Worm (Caenorhabditis elegans) whole organism, young adult: ENCODE data around the gene F44E2.6.

Source experiments
- C06A6.2 ChIP-seq: fragments of 200-800 bp; sonication (Bioruptor generic); conservative IDR thresholded peaks from 2 replicates; pipeline ENCODE4 v1.3.6; 2022; ENCODE audit warnings: missing genetic modification characterization, missing compliant biosample characterization
- F10E7.11 ChIP-seq: sonication (generic microtip); optimal IDR thresholded peaks from 2 replicates; lab custom pipeline; 2017; ENCODE audit warnings: mild to moderate bottlenecking, missing genetic modification characterization, moderate library complexity, missing compliant biosample characterization
- F49E8.2 ChIP-seq: sonication (generic microtip); optimal IDR thresholded peaks from 3 replicates; lab custom pipeline; 2017; ENCODE audit warnings: missing genetic modification characterization, mild to moderate bottlenecking, missing compliant biosample characterization, antibody characterized with exemption, moderate library complexity; ENCODE audit not compliant: insufficient read depth
- F57C9.4 ChIP-seq: sonication (generic microtip); optimal IDR thresholded peaks from 2 replicates; lab custom pipeline; 2017; ENCODE audit warnings: mild to moderate bottlenecking, missing genetic modification characterization, missing compliant biosample characterization
- K11D2.4 ChIP-seq: fragments of 200-800 bp; sonication (Bioruptor generic); IDR thresholded peaks from 2 replicates; pipeline ENCODE4 v1.3.6; 2022; ENCODE audit warnings: missing genetic modification reagents, missing genetic modification characterization, missing compliant biosample characterization
- T26A5.8 ChIP-seq: sonication (generic microtip); optimal IDR thresholded peaks from 2 replicates; lab custom pipeline; 2016; ENCODE audit warnings: missing genetic modification characterization, missing compliant biosample characterization
- Y53F4B.3 ChIP-seq: fragments of 200-800 bp; sonication (Bioruptor generic); IDR thresholded peaks from 2 replicates; pipeline ENCODE4 v1.3.6; 2022; ENCODE audit warnings: missing genetic modification reagents, missing genetic modification characterization, missing compliant biosample characterization
- Y79H2A.3 ChIP-seq: fragments of 200-800 bp; sonication (Bioruptor generic); conservative IDR thresholded peaks from 2 replicates; pipeline ENCODE4 v1.3.6; 2022; ENCODE audit warnings: missing genetic modification reagents, missing genetic modification characterization, missing compliant biosample characterization
- ZK185.1 ChIP-seq: sonication (generic microtip); optimal IDR thresholded peaks from 2 replicates; lab custom pipeline; 2016; ENCODE audit warnings: mild to moderate bottlenecking, missing genetic modification characterization, missing compliant biosample characterization; ENCODE audit not compliant: poor library complexity, severe bottlenecking
- akir-1 ChIP-seq: fragments of 200-800 bp; sonication (Bioruptor generic); optimal IDR thresholded peaks from 2 replicates; lab custom pipeline; 2018; ENCODE audit warnings: mild to moderate bottlenecking, missing genetic modification characterization, moderate library complexity, missing compliant biosample characterization
- attf-5 ChIP-seq: fragments of 200-800 bp; sonication (Bioruptor generic); optimal IDR thresholded peaks from 2 replicates; lab custom pipeline; 2018; ENCODE audit warnings: mild to moderate bottlenecking, missing genetic modification characterization, missing compliant biosample characterization
- bed-1 ChIP-seq: fragments of 200-800 bp; sonication (Bioruptor generic); IDR thresholded peaks from 2 replicates; pipeline ENCODE4 v1.3.6; 2022; ENCODE audit warnings: missing genetic modification reagents, missing genetic modification characterization, missing compliant biosample characterization
- ccch-3 ChIP-seq: fragments of 200-800 bp; sonication (Bioruptor generic); optimal IDR thresholded peaks from 2 replicates; lab custom pipeline; 2018; ENCODE audit warnings: mild to moderate bottlenecking, missing genetic modification characterization, missing compliant biosample characterization
- cebp-1 ChIP-seq, 2 experiments: fragments of 200-800 bp in 1 of 2; sonication (Bioruptor generic) in 1 of 2; sonication (generic microtip) in 1 of 2; IDR thresholded peaks in 1 of 2; optimal IDR thresholded peaks in 1 of 2; 2 replicates each; pipeline versions ENCODE4 v1.3.6 to Lab custom; 2017 to 2022; ENCODE audit warnings: missing compliant biosample characterization in 2 of 2, missing genetic modification characterization in 2 of 2, mild to moderate bottlenecking in 1 of 2, missing genetic modification reagents in 1 of 2, moderate library complexity in 1 of 2
- ceh-100 ChIP-seq: fragments of 200-800 bp; sonication (Bioruptor generic); IDR thresholded peaks from 2 replicates; pipeline ENCODE4 v1.3.6; 2022; ENCODE audit warnings: missing genetic modification reagents, missing genetic modification characterization, missing compliant biosample characterization
- chd-7 ChIP-seq: sonication (generic microtip); optimal IDR thresholded peaks from 2 replicates; lab custom pipeline; 2016; ENCODE audit warnings: mild to moderate bottlenecking, missing genetic modification characterization, moderate library complexity, missing compliant biosample characterization
- die-1 ChIP-seq: sonication (generic microtip); optimal IDR thresholded peaks from 2 replicates; lab custom pipeline; 2016; ENCODE audit warnings: missing genotype, mild to moderate bottlenecking, missing genetic modification characterization, missing compliant biosample characterization
- dox-1 ChIP-seq: fragments of 200-800 bp; sonication (Bioruptor generic); IDR thresholded peaks from 2 replicates; pipeline ENCODE4 v1.3.6; 2022; ENCODE audit warnings: missing genetic modification reagents, missing genetic modification characterization, missing compliant biosample characterization
- dpff-1 ChIP-seq: sonication (generic microtip); optimal IDR thresholded peaks from 2 replicates; lab custom pipeline; 2017; ENCODE audit warnings: mild to moderate bottlenecking, missing genetic modification characterization, missing compliant biosample characterization
- egl-44 ChIP-seq: fragments of 200-800 bp; sonication (Bioruptor generic); IDR thresholded peaks from 2 replicates; pipeline ENCODE4 v1.3.6; 2022; ENCODE audit warnings: missing genetic modification reagents, missing genetic modification characterization, missing compliant biosample characterization
- ekl-4 ChIP-seq: fragments of 200-800 bp; sonication (Bioruptor generic); IDR thresholded peaks from 2 replicates; pipeline ENCODE4 v1.3.6; 2022; ENCODE audit warnings: missing genetic modification reagents, missing genetic modification characterization, missing compliant biosample characterization
- ets-4 ChIP-seq: fragments of 200-800 bp; sonication (Bioruptor generic); optimal IDR thresholded peaks from 2 replicates; lab custom pipeline; 2018; ENCODE audit warnings: mild to moderate bottlenecking, missing genetic modification characterization, missing compliant biosample characterization
- gei-17 ChIP-seq: fragments of 200-800 bp; sonication (Bioruptor generic); optimal IDR thresholded peaks from 2 replicates; lab custom pipeline; 2018; ENCODE audit warnings: mild to moderate bottlenecking, missing genetic modification characterization, missing compliant biosample characterization
- hlh-12 ChIP-seq: sonication (generic microtip); optimal IDR thresholded peaks from 2 replicates; lab custom pipeline; 2016; ENCODE audit warnings: missing genetic modification characterization, missing compliant biosample characterization
- let-526 ChIP-seq: fragments of 200-800 bp; sonication (Bioruptor generic); IDR thresholded peaks from 2 replicates; pipeline ENCODE4 v1.3.6; 2022; ENCODE audit warnings: missing genetic modification reagents, missing genetic modification characterization, missing compliant biosample characterization
- lin-26 ChIP-seq: fragments of 200-800 bp; sonication (Bioruptor generic); IDR thresholded peaks from 2 replicates; pipeline ENCODE4 v1.3.6; 2022; ENCODE audit warnings: missing genetic modification reagents, missing genetic modification characterization, missing compliant biosample characterization
- lin-35 ChIP-seq, 3 experiments: fragments of 150-350 bp in 2 of 3; sonication (generic microtip) in 1 of 3; optimal IDR thresholded peaks; 2 replicates each; lab custom pipeline; 2014 to 2018; ENCODE audit warnings: missing biosample characterization in 3 of 3, missing genetic modification characterization in 3 of 3, missing genetic modification reagents in 3 of 3
- lin-54 ChIP-seq: fragments of 200-800 bp; sonication (Bioruptor generic); optimal IDR thresholded peaks from 2 replicates; lab custom pipeline; 2018; ENCODE audit warnings: mild to moderate bottlenecking, missing genetic modification characterization, missing compliant biosample characterization
- lir-1 ChIP-seq: fragments of 200-800 bp; sonication (Bioruptor generic); conservative IDR thresholded peaks from 2 replicates; pipeline ENCODE4 v1.3.6; 2022; ENCODE audit warnings: missing genetic modification reagents, missing genetic modification characterization, missing compliant biosample characterization
- lsl-1 ChIP-seq: fragments of 200-800 bp; sonication (Bioruptor generic); optimal IDR thresholded peaks from 2 replicates; lab custom pipeline; 2018; ENCODE audit warnings: mild to moderate bottlenecking, missing genetic modification characterization, moderate library complexity, missing compliant biosample characterization
- madf-8 ChIP-seq: fragments of 200-800 bp; sonication (Bioruptor generic); conservative IDR thresholded peaks from 2 replicates; pipeline ENCODE4 v1.3.6; 2022; ENCODE audit warnings: missing genetic modification reagents, missing genetic modification characterization, missing compliant biosample characterization
- mcd-1 ChIP-seq: fragments of 200-800 bp; sonication (Bioruptor generic); IDR thresholded peaks from 2 replicates; pipeline ENCODE4 v1.3.6; 2022; ENCODE audit warnings: missing genetic modification reagents, missing genetic modification characterization, missing compliant biosample characterization
- nfya-1 ChIP-seq: sonication (generic microtip); optimal IDR thresholded peaks from 2 replicates; lab custom pipeline; 2017; ENCODE audit warnings: antibody characterized with exemption, missing compliant biosample characterization, missing genetic modification characterization, borderline replicate concordance; ENCODE audit not compliant: insufficient read depth
- nhr-80 ChIP-seq: sonication (generic microtip); optimal IDR thresholded peaks from 2 replicates; lab custom pipeline; 2016; ENCODE audit warnings: missing genetic modification characterization, missing compliant biosample characterization
- pbrm-1 ChIP-seq: fragments of 200-800 bp; sonication (Bioruptor generic); IDR thresholded peaks from 2 replicates; pipeline ENCODE4 v1.3.6; 2022; ENCODE audit warnings: missing genetic modification reagents, missing genetic modification characterization, missing compliant biosample characterization
- pha-4 ChIP-seq: fragments of 150-350 bp; sonication (generic microtip); optimal IDR thresholded peaks from 2 replicates; lab custom pipeline; 2014; ENCODE audit warnings: missing biosample characterization, missing genetic modification reagents, missing genetic modification characterization
- rec-8 ChIP-seq, 2 experiments: sonication (generic microtip); optimal IDR thresholded peaks; 2 replicates each; lab custom pipeline; 2016; ENCODE audit warnings: mild to moderate bottlenecking in 2 of 2, missing genetic modification characterization in 2 of 2, missing genetic modification reagents in 2 of 2, missing genotype in 2 of 2, missing biosample characterization in 1 of 2, missing compliant biosample characterization in 1 of 2, moderate library complexity in 1 of 2
- repo-1 ChIP-seq: sonication (generic microtip); optimal IDR thresholded peaks from 2 replicates; lab custom pipeline; 2017; ENCODE audit warnings: mild to moderate bottlenecking, missing genetic modification characterization, missing compliant biosample characterization
- sdz-38 ChIP-seq: sonication (generic microtip); optimal IDR thresholded peaks from 2 replicates; lab custom pipeline; 2016; ENCODE audit warnings: missing genotype, missing genetic modification characterization, missing compliant biosample characterization
- sea-2 ChIP-seq: fragments of 200-800 bp; sonication (Bioruptor generic); IDR thresholded peaks from 2 replicates; pipeline ENCODE4 v1.3.6; 2022; ENCODE audit warnings: missing genetic modification characterization, missing compliant biosample characterization
- snpc-3.4 ChIP-seq: sonication (generic microtip); optimal IDR thresholded peaks from 2 replicates; lab custom pipeline; 2017; ENCODE audit warnings: missing genetic modification characterization, mild to moderate bottlenecking, missing compliant biosample characterization, antibody characterized with exemption, moderate library complexity, missing genotype, missing genetic modification reagents
- tbp1 ChIP-seq: fragments of 200-800 bp; sonication (Bioruptor generic); optimal IDR thresholded peaks from 2 replicates; lab custom pipeline; 2018; ENCODE audit warnings: mild to moderate bottlenecking, missing genetic modification characterization, missing compliant biosample characterization
- zim-3 ChIP-seq: sonication (generic microtip); optimal IDR thresholded peaks from 2 replicates; lab custom pipeline; 2017; ENCODE audit warnings: mild to moderate bottlenecking, missing genetic modification characterization, moderate library complexity, missing compliant biosample characterization
- ztf-18 ChIP-seq: sonication (generic microtip); optimal IDR thresholded peaks from 2 replicates; lab custom pipeline; 2016; ENCODE audit warnings: missing genotype, mild to moderate bottlenecking, missing genetic modification characterization, missing compliant biosample characterization

The F44E2.6 gene

DNA sequence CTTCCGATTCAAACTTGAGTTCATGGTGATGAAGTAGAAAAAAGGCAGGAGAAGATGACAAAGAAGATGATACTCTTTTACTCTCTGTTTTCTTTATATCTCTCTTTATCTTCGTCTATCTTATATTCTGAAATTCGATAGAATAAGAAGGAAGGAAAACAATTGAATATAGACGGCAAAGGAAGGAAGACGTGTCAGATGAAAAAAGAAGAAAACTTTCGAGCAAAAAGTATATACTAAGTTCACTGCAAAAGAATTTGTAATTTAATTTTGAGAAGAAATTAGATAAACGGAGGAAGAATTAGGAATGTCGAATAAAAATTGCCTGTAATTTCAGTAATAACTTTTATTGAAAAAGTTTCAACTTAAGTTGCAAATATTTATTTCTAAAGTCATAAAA, 32.0 kb upstream of the F44E2.6 start, which contains the start of gene K01F9.2:
K01F9.2 (minus strand) TSS at position 127 of the 400 bp plus-strand sequence.
- no peak for TF ChIP-seq K11D2.4 (GFP tag; lab: Robert Waterston, UW)
- no peak for TF ChIP-seq sea-2 (GFP tag; lab: Robert Waterston, UW)
- TF ChIP-seq madf-8 (GFP tag; lab: Robert Waterston, UW) = no peak
- TF ChIP-seq zim-3 (tag; lab: Kevin White, UChicago) = no peak
- TF ChIP-seq F10E7.11 (tag; lab: Kevin White, UChicago) = no peak
- TF ChIP-seq C06A6.2 (GFP tag; lab: Robert Waterston, UW) = no peak
- TF ChIP-seq akir-1 (GFP tag; lab: Kevin White, UChicago) = no peak
- TF ChIP-seq repo-1 (tag; lab: Kevin White, UChicago) = no peak
- TF ChIP-seq cebp-1 (GFP tag; IDR thresholded peaks at IDR 0.05; lab: Robert Waterston, UW) = no peak
- TF ChIP-seq cebp-1 (tag; optimal IDR thresholded peaks at IDR 0.05; lab: Kevin White, UChicago) = no peak
- TF ChIP-seq ztf-18 (tag; lab: Kevin White, UChicago) = no peak
- no peak for TF ChIP-seq lin-26 (GFP tag; lab: Robert Waterston, UW)
- no peak for TF ChIP-seq attf-5 (GFP tag; lab: Kevin White, UChicago)
- no peak for TF ChIP-seq bed-1
- no peak for TF ChIP-seq hlh-12 (tag; lab: Kevin White, UChicago)

DNA sequence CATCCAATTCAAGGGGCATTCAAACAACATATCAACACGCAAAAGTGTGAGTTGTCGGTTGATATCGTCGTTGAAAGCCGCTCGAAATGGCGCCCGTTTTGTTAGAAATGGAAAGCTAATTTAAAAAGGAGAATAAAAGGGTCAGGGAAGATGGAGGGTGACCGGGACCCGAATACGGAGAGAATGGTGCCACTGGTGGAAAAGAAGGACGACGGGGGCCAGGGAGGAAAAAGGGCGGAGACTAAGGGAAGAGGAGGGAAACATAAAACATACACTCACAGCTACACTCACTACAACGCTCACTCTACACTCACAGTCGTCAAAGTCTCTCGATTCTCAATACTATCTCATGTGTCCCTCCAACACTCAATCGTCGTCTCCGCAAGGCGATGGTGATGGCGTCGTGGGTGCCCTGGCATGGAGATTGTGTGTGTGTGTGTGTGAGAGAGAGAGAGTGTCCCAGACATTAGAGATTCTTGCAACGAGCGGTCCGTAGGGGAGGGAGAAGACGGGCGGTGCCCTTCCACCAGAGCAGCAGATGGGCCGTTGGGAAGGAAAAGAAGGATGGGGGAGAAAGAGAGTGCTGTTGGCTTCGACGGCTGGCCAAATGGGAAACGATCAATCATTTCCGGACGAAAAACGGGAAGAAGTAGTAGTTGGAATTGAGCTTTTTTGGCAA, 29.1 kb upstream of the F44E2.6 start:
- TF ChIP-seq die-1 (tag; lab: Kevin White, UChicago) = peak; percentile 15
- no peak for TF ChIP-seq ccch-3 (GFP tag; lab: Kevin White, UChicago)
- TF ChIP-seq let-526 (GFP tag; lab: Robert Waterston, UW) = no peak
- peak; percentile 8 for TF ChIP-seq tbp1
- TF ChIP-seq ztf-18 (tag; lab: Kevin White, UChicago) = peak; percentile 45
- TF ChIP-seq lir-1 (GFP tag; lab: Robert Waterston, UW) = peak; percentile 94
- peak in 1 of 3 experiments; percentile 56 for TF ChIP-seq lin-35 (GFP tag; optimal IDR thresholded peaks at IDR 0.05; lab: Kevin White, UChicago)
- peak; percentile 68 for TF ChIP-seq ZK185.1
- TF ChIP-seq gei-17 (GFP tag; lab: Kevin White, UChicago) = no peak
- TF ChIP-seq lsl-1 (GFP tag; lab: Kevin White, UChicago) = no peak
- no peak for TF ChIP-seq nhr-80
- TF ChIP-seq rec-8 (tag; optimal IDR thresholded peaks at IDR 0.05; lab: Kevin White, UChicago) = no peak
- TF ChIP-seq T26A5.8 (tag; lab: Kevin White, UChicago) = no peak
- no peak for TF ChIP-seq ceh-100
- peak; percentile 52 for TF ChIP-seq mcd-1 (GFP tag; lab: Robert Waterston, UW)
- TF ChIP-seq egl-44 = no peak
- peak; percentile 53 for TF ChIP-seq attf-5 (GFP tag; lab: Kevin White, UChicago)
- TF ChIP-seq dpff-1 (tag; lab: Kevin White, UChicago) = no peak
- no peak for TF ChIP-seq F49E8.2 (tag; lab: Kevin White, UChicago)
- peak; percentile 61; the same call in 1 of the 2 replicates for TF ChIP-seq dox-1 (GFP tag; lab: Robert Waterston, UW)
- no peak for TF ChIP-seq Y53F4B.3 (GFP tag; lab: Robert Waterston, UW)
- peak; percentile 76 for TF ChIP-seq chd-7 (tag; lab: Kevin White, UChicago)
- TF ChIP-seq snpc-3.4 (tag; lab: Kevin White, UChicago) = no peak
- no peak for TF ChIP-seq nfya-1
- TF ChIP-seq Y79H2A.3 (GFP tag; lab: Robert Waterston, UW) = no peak
- no peak for TF ChIP-seq hlh-12 (tag; lab: Kevin White, UChicago)
- no peak for TF ChIP-seq zim-3 (tag; lab: Kevin White, UChicago)
- TF ChIP-seq sdz-38 = no peak
- peak; percentile 59; the same call in 1 of the 2 replicates for TF ChIP-seq ekl-4
- 0 out of 2 replicates have a peak, but pooled peaks have one; percentile 30 for TF ChIP-seq C06A6.2 (GFP tag; lab: Robert Waterston, UW)
- peak; percentile 34 for TF ChIP-seq lin-54 (GFP tag; lab: Kevin White, UChicago)
- no peak for TF ChIP-seq ets-4
- TF ChIP-seq lin-26 (GFP tag; lab: Robert Waterston, UW) = no peak
- TF ChIP-seq pbrm-1 = 0 out of 2 replicates have a peak, but pooled peaks have one; percentile 33
- TF ChIP-seq pha-4 = no peak
- TF ChIP-seq F57C9.4 (tag; lab: Kevin White, UChicago) = no peak
